Worm (Caenorhabditis elegans) whole organism, L4/young adult: Measurements from ENCODE around the gene Y105C5B.19.

ENCODE experiments used
- W03F9.2 ChIP-seq: fragments of 150-350 bp; optimal IDR thresholded peaks from 2 replicates; lab custom pipeline; 2014; ENCODE audit warnings: missing biosample characterization, missing genetic modification characterization
- dao-5 ChIP-seq: sonication (generic microtip); optimal IDR thresholded peaks from 2 replicates; lab custom pipeline; 2016; ENCODE audit warnings: missing genotype, missing genetic modification characterization, moderate library complexity, missing compliant biosample characterization
- him-1 ChIP-seq: sonication (generic microtip); optimal IDR thresholded peaks from 2 replicates; lab custom pipeline; 2016; ENCODE audit warnings: missing genotype, missing genetic modification reagents, missing genetic modification characterization, missing compliant biosample characterization

DNA sequence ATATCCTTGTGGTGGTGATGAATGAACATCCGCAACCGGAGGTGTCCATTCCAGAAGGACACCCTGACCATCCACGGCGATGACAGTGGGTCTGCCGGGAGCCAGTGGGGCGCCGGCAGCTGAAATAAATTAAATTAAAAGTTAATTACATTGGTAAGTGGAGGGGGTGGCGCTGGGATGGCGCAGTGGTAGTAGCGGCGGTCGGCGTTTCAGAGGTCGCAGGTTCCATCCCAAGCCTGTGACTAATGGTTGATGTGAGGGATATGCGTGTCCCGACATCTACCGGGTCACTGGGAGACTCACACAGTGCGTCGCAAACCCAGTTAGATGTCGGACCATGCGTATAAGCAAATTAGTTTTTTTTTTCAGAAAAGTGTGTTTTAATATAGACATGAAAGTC, 21.7 kb upstream of the Y105C5B.19 start:
- no peak for TF ChIP-seq him-1 (tag; lab: Kevin White, UChicago)
- no peak for TF ChIP-seq W03F9.2 (tag; lab: Kevin White, UChicago)
- no peak for TF ChIP-seq dao-5 (tag; lab: Kevin White, UChicago)
